Fruit fly (Drosophila melanogaster): ENCODE measurements around the gene Dim1.

DNA sequence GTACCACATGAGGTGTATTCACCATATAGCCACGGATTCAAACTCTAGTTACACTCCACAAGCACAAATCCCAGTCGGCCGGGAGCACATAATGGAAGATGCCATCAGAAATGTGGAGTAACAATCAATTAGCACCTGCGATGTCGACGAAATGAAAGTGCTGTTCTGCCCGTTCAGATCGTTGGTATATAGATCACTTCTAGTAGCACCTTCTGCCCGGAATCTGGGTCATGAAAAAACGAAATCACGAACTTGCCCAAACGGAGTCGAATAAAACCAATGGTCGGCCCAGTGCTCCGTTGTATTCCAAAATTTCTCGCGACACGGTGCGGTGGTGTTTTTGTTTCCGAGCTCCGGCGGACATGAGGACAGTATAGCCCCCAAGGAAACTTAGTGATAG is 2.4 kb upstream of the Dim1 start, which contains the start of gene CG33003:
- no peak for TF ChIP-seq Myc (optimal IDR thresholded peaks at IDR 0.05)
- TF ChIP-seq psq (optimal IDR thresholded peaks at IDR 0.05), result no peak

Data from Kc167 (cell line).